Worm (Caenorhabditis elegans): ENCODE data around the gene K05F1.14.

ce11 chrII:5794195-5794594 lies 1.8 kb upstream of the K05F1.14 start, which contains the start of gene acdh-8:
- TF ChIP-seq aly-2 (tag; optimal IDR thresholded peaks at IDR 0.05) (no peak), gmeb-1 (tag; optimal IDR thresholded peaks at IDR 0.05) (no peak), egl-27 (tag; optimal IDR thresholded peaks at IDR 0.05) (no peak), nhr-21 (tag; optimal IDR thresholded peaks at IDR 0.05) (no peak), lin-39 (tag; optimal IDR thresholded peaks at IDR 0.05) (no peak), F13H6.1 (tag; optimal IDR thresholded peaks at IDR 0.05) (no peak), lsy-2 (tag; optimal IDR thresholded peaks at IDR 0.05) (no peak), R02D3.7 (tag; optimal IDR thresholded peaks at IDR 0.05) (no peak), peb-1 (tag; optimal IDR thresholded peaks at IDR 0.05) (no peak), unc-39 (tag; optimal IDR thresholded peaks at IDR 0.05) (no peak), unc-62 (GFP tag; optimal IDR thresholded peaks at IDR 0.05) (no peak), ztf-4 (tag; optimal IDR thresholded peaks at IDR 0.05) (no peak), mab-5 (tag; optimal IDR thresholded peaks at IDR 0.05) (no peak), ceh-82 (tag; optimal IDR thresholded peaks at IDR 0.05) (no peak)

Data from whole organism, L2 larva.